Worm (Caenorhabditis elegans): ENCODE data around the gene trx-1.

- TF ChIP-seq F23B12.7 (tag; optimal IDR thresholded peaks at IDR 0.05; ENCODE audit: insufficient read depth) (no peak), tlf-1 (GFP tag; optimal IDR thresholded peaks at IDR 0.05) (no peak), madf-3 (GFP tag; IDR thresholded peaks at IDR 0.05) (no peak), attf-3 (GFP tag; conservative IDR thresholded peaks at IDR 0.05) (no peak), nhr-27 (tag; optimal IDR thresholded peaks at IDR 0.05) (no peak), nfyb-1 (GFP tag; IDR thresholded peaks at IDR 0.05) (no peak), bed-1 (GFP tag; IDR thresholded peaks at IDR 0.05) (no peak), nfya-1 (tag; optimal IDR thresholded peaks at IDR 0.05; ENCODE audit: borderline replicate concordance, insufficient read depth) (no peak), cebp-2 (GFP tag; IDR thresholded peaks at IDR 0.05) (no peak), ztf-25 (GFP tag; IDR thresholded peaks at IDR 0.05) (no peak), ccch-3 (GFP tag; optimal IDR thresholded peaks at IDR 0.05) (no peak)
Observed at ce11 chrII:7765456-7765855, 12.1 kb upstream of the trx-1 start, which contains the start of gene srh-39.

Measured in whole organism, young adult.